Comparison of ENCODE assay signal across 2 fruit fly cellular contexts in the genomic region with DNA sequence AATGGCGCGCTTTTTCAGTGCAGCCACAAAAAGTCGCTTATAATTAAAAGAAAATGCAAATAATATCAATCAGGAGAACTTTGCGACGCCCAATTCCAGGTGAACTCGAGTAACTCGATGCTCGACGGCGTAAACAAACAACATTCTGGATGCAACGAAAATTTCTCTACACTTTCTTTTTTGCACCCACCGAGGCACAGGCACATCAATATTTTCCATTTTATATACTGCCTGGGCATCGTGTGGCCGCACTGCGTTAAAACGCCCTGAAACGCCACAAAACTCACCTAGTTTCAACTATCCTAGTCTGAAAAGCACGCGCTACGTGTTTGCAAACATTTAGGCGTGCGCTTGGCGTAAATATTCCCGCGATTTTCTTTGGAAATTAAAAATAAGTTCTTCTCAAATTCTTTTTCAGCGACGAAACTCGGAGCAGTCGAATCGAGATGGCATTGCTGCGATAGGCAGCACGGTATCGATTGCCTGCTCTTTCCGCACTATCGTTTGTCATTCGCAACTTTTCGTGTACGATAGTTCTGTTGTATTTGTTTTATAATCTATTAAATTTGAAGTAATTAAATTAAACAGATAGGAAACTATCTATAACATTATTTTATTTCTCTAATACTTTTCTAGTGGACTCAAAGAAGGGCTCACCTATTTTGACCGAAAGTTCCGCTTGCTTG.
TF ChIP-seq lines count a peak whose summit lies in the region.

Gene Pcif1, minus strand, starts transcription at position 456 of the 686 bp plus-strand sequence.

TF ChIP-seq in whole organism, adult, 20 proteins besides CTCF, POLR2A, EP300 and RAD21 (continued from another document):
- no peak for TF ChIP-seq CG14711 (tag; optimal IDR thresholded peaks at IDR 0.05; lab: Kevin White, UChicago)
- TF ChIP-seq cic (GFP tag; optimal IDR thresholded peaks at IDR 0.05; lab: Kevin White, UChicago): no peak

TF ChIP-seq in whole organism, embryonic, 481 proteins besides CTCF, POLR2A, EP300 and RAD21 (continued from another document and continues in another):
- TF ChIP-seq NC2β (GFP tag; optimal IDR thresholded peaks at IDR 0.05; lab: Kevin White, UChicago) (no peak), dm (GFP tag; optimal IDR thresholded peaks at IDR 0.05; lab: Kevin White, UChicago) (no peak), CG14441 (GFP tag; IDR thresholded peaks at IDR 0.05; lab: Robert Waterston, UW) (peak; percentile 28; the same call in 1 of the 2 replicates), CG18476 (GFP tag; optimal IDR thresholded peaks at IDR 0.05; lab: Kevin White, UChicago) (no peak), Stat92E (GFP tag; optimal IDR thresholded peaks at IDR 0.05; lab: Kevin White, UChicago) (no peak), amos (GFP tag; IDR thresholded peaks at IDR 0.05; lab: Robert Waterston, UW; ENCODE audit: partially characterized antibody) (peak; percentile 100), fru (optimal IDR thresholded peaks at IDR 0.05; lab: Kevin White, UChicago) (no peak), gcm (GFP tag; optimal IDR thresholded peaks at IDR 0.05; lab: Kevin White, UChicago) (no peak), CG17912 (GFP tag; optimal IDR thresholded peaks at IDR 0.05; lab: Kevin White, UChicago) (no peak), caup (GFP tag; optimal IDR thresholded peaks at IDR 0.05; lab: Kevin White, UChicago; ENCODE audit: severe bottlenecking) (peak; percentile 7), peb (GFP tag; IDR thresholded peaks at IDR 0.05; lab: Robert Waterston, UW) (no peak), CG9727 (GFP tag; optimal IDR thresholded peaks at IDR 0.05; lab: Kevin White, UChicago) (no peak), crc (GFP tag; optimal IDR thresholded peaks at IDR 0.05; lab: Kevin White, UChicago) (no peak), CG1832 (GFP tag; optimal IDR thresholded peaks at IDR 0.05; lab: Kevin White, UChicago) (no peak), vnd (GFP tag; IDR thresholded peaks at IDR 0.05; lab: Robert Waterston, UW; ENCODE audit: partially characterized antibody) (peak; percentile 99), CG1603 (tag; optimal IDR thresholded peaks at IDR 0.05; lab: Kevin White, UChicago) (peak; percentile 65), gem (tag; optimal IDR thresholded peaks at IDR 0.05; lab: Kevin White, UChicago) (no peak), mam (GFP tag; optimal IDR thresholded peaks at IDR 0.05; lab: Kevin White, UChicago) (no peak), sr (GFP tag; IDR thresholded peaks at IDR 0.05; lab: Robert Waterston, UW) (no peak), CG3726 (GFP tag; IDR thresholded peaks at IDR 0.05; lab: Robert Waterston, UW) (no peak), CG7271 (tag; optimal IDR thresholded peaks at IDR 0.05; lab: Kevin White, UChicago) (peak; percentile 65), CG1233 (GFP tag; optimal IDR thresholded peaks at IDR 0.05; lab: Kevin White, UChicago) (no peak), Max (GFP tag; optimal IDR thresholded peaks at IDR 0.05; lab: Kevin White, UChicago) (no peak), CG15696 (tag; optimal IDR thresholded peaks at IDR 0.05; lab: Kevin White, UChicago) (no peak), Dll (GFP tag; IDR thresholded peaks at IDR 0.05; lab: Robert Waterston, UW; ENCODE audit: partially characterized antibody) (peak; percentile 98), al (GFP tag; IDR thresholded peaks at IDR 0.05; lab: Robert Waterston, UW) (0 out of 2 replicates have a peak, but pooled peaks have one; percentile 18), CG32767 (GFP tag; IDR thresholded peaks at IDR 0.05; lab: Robert Waterston, UW) (peak; percentile 63), Optix (GFP tag; IDR thresholded peaks at IDR 0.05; lab: Robert Waterston, UW) (no peak), CG17359 (tag; optimal IDR thresholded peaks at IDR 0.05; lab: Kevin White, UChicago) (no peak), pita (GFP tag; optimal IDR thresholded peaks at IDR 0.05; lab: Kevin White, UChicago) (no peak), crp (GFP tag; optimal IDR thresholded peaks at IDR 0.05; lab: Kevin White, UChicago) (no peak), Ets65A (GFP tag; lab: Kevin White, UChicago) (no peak), Rfx (GFP tag; IDR thresholded peaks at IDR 0.05; lab: Robert Waterston, UW) (peak; percentile 54), scrt (GFP tag; optimal IDR thresholded peaks at IDR 0.05; lab: Kevin White, UChicago) (no peak), Eip74EF (GFP tag; optimal IDR thresholded peaks at IDR 0.05; lab: Kevin White, UChicago) (no peak), CG10321 (GFP tag; IDR thresholded peaks at IDR 0.05; lab: Robert Waterston, UW) (no peak), CG17829 (tag; optimal IDR thresholded peaks at IDR 0.05; lab: Kevin White, UChicago) (peak; percentile 64), zfh1 (GFP tag; IDR thresholded peaks at IDR 0.05; lab: Robert Waterston, UW) (peak; percentile 53; the same call in 2 of the 3 replicates), gro (GFP tag; optimal IDR thresholded peaks at IDR 0.05; lab: Kevin White, UChicago) (peak; percentile 33), Dref (GFP tag; IDR thresholded peaks at IDR 0.05; lab: Robert Waterston, UW) (peak; percentile 97), Bgb (GFP tag; IDR thresholded peaks at IDR 0.05; lab: Robert Waterston, UW; ENCODE audit: partially characterized antibody) (peak; percentile 99), jumu (GFP tag; optimal IDR thresholded peaks at IDR 0.05; lab: Kevin White, UChicago) (no peak), Sry-δ (GFP tag; optimal IDR thresholded peaks at IDR 0.05; lab: Kevin White, UChicago) (peak; percentile 95), h (optimal IDR thresholded peaks at IDR 0.05; lab: Kevin White, UChicago) (no peak), phol (tag; optimal IDR thresholded peaks at IDR 0.05; lab: Kevin White, UChicago) (peak; percentile 35), jigr1 (GFP tag; IDR thresholded peaks at IDR 0.05; lab: Robert Waterston, UW) (no peak), ase (GFP tag; IDR thresholded peaks at IDR 0.05; lab: Robert Waterston, UW) (no peak), CG11456 (GFP tag; IDR thresholded peaks at IDR 0.05; lab: Robert Waterston, UW) (no peak), CG1024 (GFP tag; IDR thresholded peaks at IDR 0.05; lab: Robert Waterston, UW) (no peak), sd (tag; optimal IDR thresholded peaks at IDR 0.05; lab: Kevin White, UChicago) (no peak), Elba2 (GFP tag; optimal IDR thresholded peaks at IDR 0.05; lab: Kevin White, UChicago) (no peak), CG7556 (GFP tag; optimal IDR thresholded peaks at IDR 0.05; lab: Kevin White, UChicago) (no peak), Med (GFP tag; lab: Kevin White, UChicago) (peak; percentile 82), otp (GFP tag; IDR thresholded peaks at IDR 0.05; lab: Robert Waterston, UW) (no peak), MBD-R2 (GFP tag; IDR thresholded peaks at IDR 0.05; lab: Robert Waterston, UW) (peak; percentile 66), crol (GFP tag; IDR thresholded peaks at IDR 0.05; lab: Robert Waterston, UW) (no peak), CG8924 (tag; optimal IDR thresholded peaks at IDR 0.05; lab: Kevin White, UChicago) (peak; percentile 22), CG14965 (GFP tag; optimal IDR thresholded peaks at IDR 0.05; lab: Kevin White, UChicago; ENCODE audit: borderline replicate concordance) (no peak), slou (GFP tag; optimal IDR thresholded peaks at IDR 0.05; lab: Kevin White, UChicago) (no peak), Camta (GFP tag; optimal IDR thresholded peaks at IDR 0.05; lab: Kevin White, UChicago) (no peak), sens-2 (GFP tag; IDR thresholded peaks at IDR 0.05; lab: Robert Waterston, UW) (no peak), prd (optimal IDR thresholded peaks at IDR 0.05; lab: Kevin White, UChicago) (no peak), prd (GFP tag; IDR thresholded peaks at IDR 0.05; lab: Robert Waterston, UW) (no peak), Hsf (GFP tag; optimal IDR thresholded peaks at IDR 0.05; lab: Kevin White, UChicago) (no peak), mld (GFP tag; IDR thresholded peaks at IDR 0.05; lab: Robert Waterston, UW; ENCODE audit: partially characterized antibody) (peak; percentile 100), ttk (GFP tag; IDR thresholded peaks at IDR 0.05; lab: Robert Waterston, UW) (no peak), CG11696 (GFP tag; IDR thresholded peaks at IDR 0.05; lab: Robert Waterston, UW) (no peak), kah (GFP tag; optimal IDR thresholded peaks at IDR 0.05; lab: Kevin White, UChicago) (peak; percentile 1), CG2678 (tag; optimal IDR thresholded peaks at IDR 0.05; lab: Kevin White, UChicago) (no peak), zen2 (GFP tag; IDR thresholded peaks at IDR 0.05; lab: Robert Waterston, UW; ENCODE audit: partially characterized antibody) (peak; percentile 99), abd-A (tag; optimal IDR thresholded peaks at IDR 0.05; lab: Kevin White, UChicago) (no peak), CkIIα-i1 (GFP tag; IDR thresholded peaks at IDR 0.05; lab: Robert Waterston, UW) (no peak), wek (GFP tag; optimal IDR thresholded peaks at IDR 0.05; lab: Kevin White, UChicago) (no peak), Sox102F (GFP tag; optimal IDR thresholded peaks at IDR 0.05; lab: Kevin White, UChicago) (no peak), CG8388 (GFP tag; optimal IDR thresholded peaks at IDR 0.05; lab: Kevin White, UChicago) (no peak), Dbx (GFP tag; IDR thresholded peaks at IDR 0.05; lab: Robert Waterston, UW) (peak; percentile 76; the same call in 2 of the 3 replicates), lbe (GFP tag; optimal IDR thresholded peaks at IDR 0.05; lab: Kevin White, UChicago) (peak; percentile 69), nerfin-1 (tag; optimal IDR thresholded peaks at IDR 0.05; lab: Kevin White, UChicago) (peak; percentile 53), ato (GFP tag; IDR thresholded peaks at IDR 0.05; lab: Robert Waterston, UW; ENCODE audit: partially characterized antibody) (peak; percentile 99), gcm2 (GFP tag; optimal IDR thresholded peaks at IDR 0.05; lab: Kevin White, UChicago) (no peak), CG18619 (GFP tag; optimal IDR thresholded peaks at IDR 0.05; lab: Kevin White, UChicago) (no peak), CG11504 (tag; optimal IDR thresholded peaks at IDR 0.05; lab: Kevin White, UChicago) (no peak), CG34376 (GFP tag; optimal IDR thresholded peaks at IDR 0.05; lab: Kevin White, UChicago) (peak; percentile 32), BEAF-32 (GFP tag; optimal IDR thresholded peaks at IDR 0.05; lab: Kevin White, UChicago) (peak; percentile 98), CG18599 (GFP tag; optimal IDR thresholded peaks at IDR 0.05; lab: Kevin White, UChicago) (no peak), CG14710 (tag; optimal IDR thresholded peaks at IDR 0.05; lab: Kevin White, UChicago) (peak; percentile 61), HLH4C (GFP tag; IDR thresholded peaks at IDR 0.05; lab: Robert Waterston, UW; ENCODE audit: partially characterized antibody) (peak; percentile 98), CG10431 (GFP tag; optimal IDR thresholded peaks at IDR 0.05; lab: Kevin White, UChicago) (no peak), CG13624 (GFP tag; optimal IDR thresholded peaks at IDR 0.05; lab: Kevin White, UChicago) (no peak), CG15269 (tag; optimal IDR thresholded peaks at IDR 0.05; lab: Kevin White, UChicago) (no peak), grau (tag; optimal IDR thresholded peaks at IDR 0.05; lab: Kevin White, UChicago) (peak; percentile 26), pzg (GFP tag; optimal IDR thresholded peaks at IDR 0.05; lab: Kevin White, UChicago) (peak; percentile 81), psq (GFP tag; optimal IDR thresholded peaks at IDR 0.05; lab: Kevin White, UChicago) (no peak), CG1602 (GFP tag; optimal IDR thresholded peaks at IDR 0.05; lab: Kevin White, UChicago) (no peak), CG15073 (GFP tag; optimal IDR thresholded peaks at IDR 0.05; lab: Kevin White, UChicago) (no peak), ERR (GFP tag; optimal IDR thresholded peaks at IDR 0.05; lab: Kevin White, UChicago) (no peak), Awh (GFP tag; IDR thresholded peaks at IDR 0.05; lab: Robert Waterston, UW) (no peak), Fer1 (GFP tag; optimal IDR thresholded peaks at IDR 0.05; lab: Kevin White, UChicago) (no peak), disco-r (GFP tag; optimal IDR thresholded peaks at IDR 0.05; lab: Kevin White, UChicago) (no peak), croc (GFP tag; conservative IDR thresholded peaks at IDR 0.05; lab: Robert Waterston, UW) (no peak), CG12071 (GFP tag; optimal IDR thresholded peaks at IDR 0.05; lab: Kevin White, UChicago) (no peak), CG3065 (GFP tag; optimal IDR thresholded peaks at IDR 0.05; lab: Kevin White, UChicago) (no peak), ro (GFP tag; IDR thresholded peaks at IDR 0.05; lab: Robert Waterston, UW) (no peak), Ssrp (tag; optimal IDR thresholded peaks at IDR 0.05; lab: Kevin White, UChicago) (no peak), Lim3 (GFP tag; IDR thresholded peaks at IDR 0.05; lab: Robert Waterston, UW) (no peak), run (tag; optimal IDR thresholded peaks at IDR 0.05; lab: Kevin White, UChicago) (no peak), CG9932 (GFP tag; IDR thresholded peaks at IDR 0.05; lab: Robert Waterston, UW) (peak; percentile 80), CG12942 (GFP tag; optimal IDR thresholded peaks at IDR 0.05; lab: Kevin White, UChicago) (no peak), Dp (GFP tag; optimal IDR thresholded peaks at IDR 0.05; lab: Kevin White, UChicago) (peak; percentile 66), HHEX (GFP tag; optimal IDR thresholded peaks at IDR 0.05; lab: Kevin White, UChicago) (no peak), CG33213 (GFP tag; optimal IDR thresholded peaks at IDR 0.05; lab: Kevin White, UChicago) (no peak), CG12659 (GFP tag; optimal IDR thresholded peaks at IDR 0.05; lab: Kevin White, UChicago) (peak; percentile 61), ab (GFP tag; optimal IDR thresholded peaks at IDR 0.05; lab: Kevin White, UChicago) (no peak), CG2129 (GFP tag; IDR thresholded peaks at IDR 0.05; lab: Robert Waterston, UW; ENCODE audit: partially characterized antibody) (peak; percentile 98), CG7357 (GFP tag; IDR thresholded peaks at IDR 0.05; lab: Robert Waterston, UW) (no peak), pnt (GFP tag; optimal IDR thresholded peaks at IDR 0.05; lab: Kevin White, UChicago) (no peak), br (optimal IDR thresholded peaks at IDR 0.05; lab: Kevin White, UChicago) (no peak), CG31441 (GFP tag; IDR thresholded peaks at IDR 0.05; lab: Robert Waterston, UW) (no peak), unc-4 (GFP tag; IDR thresholded peaks at IDR 0.05; lab: Robert Waterston, UW; ENCODE audit: partially characterized antibody) (peak; percentile 99), CG3407 (GFP tag; optimal IDR thresholded peaks at IDR 0.05; lab: Kevin White, UChicago) (no peak), stwl (tag; optimal IDR thresholded peaks at IDR 0.05; lab: Kevin White, UChicago) (peak; percentile 62), ci (GFP tag; IDR thresholded peaks at IDR 0.05; lab: Robert Waterston, UW) (peak; percentile 39; the same call in 1 of the 3 replicates), CG10979 (tag; optimal IDR thresholded peaks at IDR 0.05; lab: Kevin White, UChicago) (peak; percentile 6), CG6689 (GFP tag; IDR thresholded peaks at IDR 0.05; lab: Robert Waterston, UW) (no peak), Taf1 (GFP tag; IDR thresholded peaks at IDR 0.05; lab: Robert Waterston, UW) (no peak)
